Worm (Caenorhabditis elegans) whole organism, mixed stage, embryonic: ENCODE results near the gene srg-17.
A peak's percentile ranks its signal among the peaks of the same experiment; 100 is the strongest.

ENCODE experiments used
- M03D4.4 ChIP-seq: sonication (generic microtip); optimal IDR thresholded peaks from 2 replicates; lab custom pipeline; 2017; ENCODE audit warnings: mild to moderate bottlenecking, missing genetic modification characterization, missing compliant biosample characterization
- bed-3 ChIP-seq: fragments of 200-800 bp; sonication (Bioruptor generic); optimal IDR thresholded peaks from 3 replicates; lab custom pipeline; 2018; ENCODE audit warnings: mild to moderate bottlenecking, missing genetic modification characterization, moderate library complexity, missing compliant biosample characterization
- blmp-1 ChIP-seq: fragments of 150-350 bp; optimal IDR thresholded peaks from 2 replicates; lab custom pipeline; 2014; ENCODE audit warnings: missing biosample characterization, missing genetic modification characterization
- ceh-39 ChIP-seq: fragments of 150-350 bp; optimal IDR thresholded peaks from 2 replicates; lab custom pipeline; 2014; ENCODE audit warnings: missing biosample characterization, missing genetic modification characterization
- ceh-43 ChIP-seq: fragments of 200-800 bp; sonication (Bioruptor generic); optimal IDR thresholded peaks from 2 replicates; lab custom pipeline; 2018; ENCODE audit warnings: mild to moderate bottlenecking, missing genetic modification characterization, moderate library complexity, missing compliant biosample characterization
- ceh-83 ChIP-seq: fragments of 200-800 bp; sonication (Bioruptor generic); optimal IDR thresholded peaks from 2 replicates; lab custom pipeline; 2018; ENCODE audit warnings: mild to moderate bottlenecking, missing genetic modification characterization, missing compliant biosample characterization
- ces-1 ChIP-seq: fragments of 150-350 bp; optimal IDR thresholded peaks from 2 replicates; lab custom pipeline; 2014; ENCODE audit warnings: missing biosample characterization, missing genetic modification reagents, missing genetic modification characterization
- cnd-1 ChIP-seq: fragments of 200-800 bp; sonication (Bioruptor generic); optimal IDR thresholded peaks from 2 replicates; lab custom pipeline; 2018; ENCODE audit warnings: mild to moderate bottlenecking, missing genetic modification characterization, missing compliant biosample characterization
- drap-1 ChIP-seq: fragments of 200-800 bp; sonication (Bioruptor generic); optimal IDR thresholded peaks from 3 replicates; lab custom pipeline; 2018; ENCODE audit warnings: mild to moderate bottlenecking, missing genetic modification characterization, missing compliant biosample characterization
- elt-1 ChIP-seq: sonication (generic microtip); optimal IDR thresholded peaks from 2 replicates; lab custom pipeline; 2017; ENCODE audit warnings: missing genetic modification characterization, mild to moderate bottlenecking, missing compliant biosample characterization, antibody characterized with exemption, moderate library complexity, borderline replicate concordance; ENCODE audit not compliant: insufficient read depth
- elt-3 ChIP-seq: fragments of 150-350 bp; optimal IDR thresholded peaks from 2 replicates; lab custom pipeline; 2014; ENCODE audit warnings: missing biosample characterization, missing genetic modification characterization
- flh-1 ChIP-seq: fragments of 200-800 bp; sonication (Bioruptor generic); optimal IDR thresholded peaks from 2 replicates; lab custom pipeline; 2018; ENCODE audit warnings: mild to moderate bottlenecking, missing genetic modification characterization, moderate library complexity, missing compliant biosample characterization
- ham-2 ChIP-seq: fragments of 200-800 bp; sonication (Bioruptor generic); optimal IDR thresholded peaks from 2 replicates; lab custom pipeline; 2018; ENCODE audit warnings: mild to moderate bottlenecking, missing genetic modification characterization, missing compliant biosample characterization
- hlh-1 ChIP-seq: fragments of 150-350 bp; optimal IDR thresholded peaks from 2 replicates; lab custom pipeline; 2014; ENCODE audit warnings: missing biosample characterization, missing genetic modification reagents, missing genetic modification characterization
- lin-13 ChIP-seq: fragments of 150-350 bp; optimal IDR thresholded peaks from 2 replicates; lab custom pipeline; 2014; ENCODE audit warnings: missing biosample characterization, missing genetic modification characterization
- lin-32 ChIP-seq: fragments of 200-800 bp; sonication (Bioruptor generic); optimal IDR thresholded peaks from 2 replicates; lab custom pipeline; 2018; ENCODE audit warnings: mild to moderate bottlenecking, missing genetic modification characterization, missing compliant biosample characterization
- lsy-2 ChIP-seq: fragments of 150-350 bp; optimal IDR thresholded peaks from 2 replicates; lab custom pipeline; 2014; ENCODE audit warnings: missing biosample characterization, missing genetic modification characterization
- mab-5 ChIP-seq: fragments of 150-350 bp; optimal IDR thresholded peaks from 2 replicates; lab custom pipeline; 2014; ENCODE audit warnings: missing biosample characterization, missing genetic modification characterization
- mep-1 ChIP-seq: fragments of 150-350 bp; optimal IDR thresholded peaks from 2 replicates; lab custom pipeline; 2017; ENCODE audit warnings: missing biosample characterization, missing genetic modification reagents, missing genetic modification characterization, inconsistent platforms
- mls-2 ChIP-seq: sonication (generic microtip); optimal IDR thresholded peaks from 2 replicates; lab custom pipeline; 2016; ENCODE audit warnings: mild to moderate bottlenecking, missing genetic modification characterization, moderate library complexity, missing compliant biosample characterization
- nhr-12 ChIP-seq: fragments of 150-350 bp; optimal IDR thresholded peaks from 2 replicates; lab custom pipeline; 2014; ENCODE audit warnings: missing biosample characterization, missing genetic modification characterization
- nhr-2 ChIP-seq: fragments of 150-350 bp; optimal IDR thresholded peaks from 2 replicates; lab custom pipeline; 2014; ENCODE audit warnings: missing biosample characterization, missing genetic modification characterization
- nhr-237 ChIP-seq: fragments of 150-350 bp; optimal IDR thresholded peaks from 2 replicates; lab custom pipeline; 2014; ENCODE audit warnings: missing biosample characterization, missing genetic modification characterization
- nhr-28 ChIP-seq: fragments of 150-350 bp; optimal IDR thresholded peaks from 2 replicates; lab custom pipeline; 2014; ENCODE audit warnings: missing biosample characterization, missing genetic modification characterization
- nhr-76 ChIP-seq: sonication (generic microtip); optimal IDR thresholded peaks from 2 replicates; lab custom pipeline; 2017; ENCODE audit warnings: missing biosample characterization, missing genetic modification characterization
- pha-4 ChIP-seq: fragments of 150-350 bp; optimal IDR thresholded peaks from 2 replicates; lab custom pipeline; 2018; ENCODE audit warnings: missing biosample characterization, missing genetic modification reagents, missing genetic modification characterization
- sem-2 ChIP-seq: fragments of 200-800 bp; sonication (Bioruptor generic); optimal IDR thresholded peaks from 2 replicates; lab custom pipeline; 2018; ENCODE audit warnings: mild to moderate bottlenecking, missing genetic modification characterization, missing compliant biosample characterization
- snpc-4 ChIP-seq: fragments of 150-350 bp; optimal IDR thresholded peaks from 2 replicates; lab custom pipeline; 2014; ENCODE audit warnings: missing biosample characterization, missing genetic modification characterization
- sptf-1 ChIP-seq: sonication (generic microtip); optimal IDR thresholded peaks from 2 replicates; lab custom pipeline; 2017; ENCODE audit warnings: mild to moderate bottlenecking, missing genetic modification characterization, moderate library complexity, missing compliant biosample characterization
- tbx-8 ChIP-seq: fragments of 200-800 bp; sonication (Bioruptor generic); optimal IDR thresholded peaks from 2 replicates; lab custom pipeline; 2018; ENCODE audit warnings: mild to moderate bottlenecking, missing genetic modification characterization, moderate library complexity, missing compliant biosample characterization
- unc-120 ChIP-seq: sonication (generic microtip); optimal IDR thresholded peaks from 2 replicates; lab custom pipeline; 2017; ENCODE audit warnings: missing genetic modification characterization, missing compliant biosample characterization; ENCODE audit not compliant: poor library complexity, severe bottlenecking
- unc-39 ChIP-seq: fragments of 150-350 bp; optimal IDR thresholded peaks from 2 replicates; lab custom pipeline; 2014; ENCODE audit warnings: missing biosample characterization, missing genetic modification characterization
- unc-62 ChIP-seq: fragments of 150-350 bp; optimal IDR thresholded peaks from 2 replicates; lab custom pipeline; 2014; ENCODE audit warnings: missing biosample characterization, missing genetic modification reagents, missing genetic modification characterization
- zip-8 ChIP-seq: fragments of 150-350 bp; optimal IDR thresholded peaks from 2 replicates; lab custom pipeline; 2014; ENCODE audit warnings: missing biosample characterization, missing genetic modification characterization
- ztf-11 ChIP-seq: fragments of 150-350 bp; optimal IDR thresholded peaks from 2 replicates; lab custom pipeline; 2014; ENCODE audit warnings: missing biosample characterization, missing genetic modification characterization

srg-17 gene

DNA sequence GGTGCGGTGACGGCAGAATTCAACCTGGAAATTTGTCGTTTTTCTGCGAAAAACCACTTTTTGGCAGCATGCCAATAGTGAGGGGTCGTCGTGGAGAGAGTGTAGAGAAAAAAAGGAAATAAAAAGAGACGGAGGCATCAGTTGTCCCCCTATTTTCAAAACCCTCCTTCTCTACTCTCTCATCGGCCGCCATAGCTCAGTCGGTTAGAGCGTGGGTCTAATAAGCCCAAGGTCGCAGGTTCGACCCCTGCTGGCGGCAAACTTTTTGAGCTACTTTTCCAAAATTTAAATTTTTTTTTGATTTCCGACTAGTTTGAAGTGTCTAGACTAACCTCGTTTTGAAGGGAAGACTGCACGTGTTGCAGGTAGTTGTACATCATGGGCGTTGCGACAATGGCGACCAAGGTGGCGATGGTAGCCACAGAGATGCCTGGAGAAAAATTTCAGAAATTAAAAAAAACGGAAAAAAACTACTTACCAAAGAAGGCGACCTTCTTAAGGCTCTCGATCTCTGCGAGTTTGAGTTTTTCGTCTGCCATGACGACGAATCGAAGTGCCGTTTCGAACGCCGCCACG, 21.1 kb downstream of the srg-17 start, which contains the start of gene col-85:
Gene col-85, minus strand, starts transcription at position 540 of the 576 bp plus-strand sequence.
- TF ChIP-seq mab-5 (tag; lab: Kevin White, UChicago) (peak; percentile 49), nhr-237 (tag; lab: Kevin White, UChicago) (peak; percentile 45), hlh-1 (tag; lab: Kevin White, UChicago) (no peak), M03D4.4 (tag; lab: Kevin White, UChicago) (peak; percentile 95), lin-32 (GFP tag; lab: Kevin White, UChicago) (peak; percentile 91), ces-1 (GFP tag; lab: Kevin White, UChicago) (peak; percentile 47), sem-2 (GFP tag; lab: Kevin White, UChicago) (peak; percentile 86), ceh-43 (GFP tag; lab: Kevin White, UChicago) (peak; percentile 94), flh-1 (peak; percentile 92), unc-120 (peak; percentile 94), elt-3 (tag; lab: Kevin White, UChicago) (peak; percentile 4), ceh-39 (tag; lab: Kevin White, UChicago) (peak; percentile 1), mls-2 (tag; lab: Kevin White, UChicago) (peak; percentile 98), ceh-83 (peak; percentile 96), lsy-2 (tag; lab: Kevin White, UChicago) (peak; percentile 48), cnd-1 (tag; lab: Kevin White, UChicago) (peak; percentile 89), drap-1 (GFP tag; lab: Kevin White, UChicago) (peak; percentile 94), pha-4 (tag; lab: Kevin White, UChicago) (peak; percentile 18), nhr-2 (no peak), ztf-11 (tag; lab: Kevin White, UChicago) (peak; percentile 40), tbx-8 (GFP tag; lab: Kevin White, UChicago) (peak; percentile 91), nhr-76 (tag; lab: Kevin White, UChicago) (no peak), unc-62 (GFP tag; lab: Kevin White, UChicago) (peak; percentile 23), nhr-28 (tag; lab: Kevin White, UChicago) (peak; percentile 72), blmp-1 (no peak), bed-3 (GFP tag; lab: Kevin White, UChicago) (peak; percentile 94), zip-8 (no peak), mep-1 (tag; lab: Kevin White, UChicago) (peak; percentile 58), snpc-4 (no peak), lin-13 (tag; lab: Kevin White, UChicago) (peak; percentile 15), ham-2 (GFP tag; lab: Kevin White, UChicago) (peak; percentile 94), elt-1 (tag; lab: Kevin White, UChicago) (peak; percentile 10), nhr-12 (tag; lab: Kevin White, UChicago) (peak; percentile 38), sptf-1 (peak; percentile 97), unc-39 (tag; lab: Kevin White, UChicago) (peak; percentile 50)

DNA sequence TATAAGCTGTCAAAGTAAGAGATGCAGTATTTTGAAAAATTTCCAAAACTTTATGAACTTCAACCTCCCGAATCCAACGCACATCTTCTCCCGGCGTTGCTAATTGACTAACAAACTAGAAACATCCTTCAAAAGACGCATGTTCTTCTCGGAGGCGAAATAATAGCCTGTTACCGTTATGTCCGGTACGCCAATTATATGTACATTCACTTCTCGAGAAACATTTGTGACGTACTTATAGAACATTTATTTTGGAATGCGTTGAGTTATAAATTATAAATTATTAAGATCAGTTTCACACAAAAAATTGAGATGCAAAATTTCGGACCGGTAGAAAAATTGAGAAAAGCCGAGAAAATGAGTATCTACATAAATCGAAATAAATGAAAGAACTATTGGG, 23.5 kb downstream of the srg-17 start, which contains the start of gene T21B4.3:
Gene T21B4.3, minus strand, starts transcription at position 101 of the 400 bp plus-strand sequence.
- no peak for TF ChIP-seq ham-2 (GFP tag; lab: Kevin White, UChicago)
- TF ChIP-seq blmp-1, result no peak
- no peak for TF ChIP-seq elt-3 (tag; lab: Kevin White, UChicago)
- no peak for TF ChIP-seq tbx-8 (GFP tag; lab: Kevin White, UChicago)
- TF ChIP-seq ceh-83, result no peak
- no peak for TF ChIP-seq cnd-1 (tag; lab: Kevin White, UChicago)
- no peak for TF ChIP-seq ceh-39 (tag; lab: Kevin White, UChicago)
- no peak for TF ChIP-seq snpc-4
- no peak for TF ChIP-seq mab-5 (tag; lab: Kevin White, UChicago)
- no peak for TF ChIP-seq ztf-11 (tag; lab: Kevin White, UChicago)
- no peak for TF ChIP-seq lin-32 (GFP tag; lab: Kevin White, UChicago)
- TF ChIP-seq ces-1 (GFP tag; lab: Kevin White, UChicago), result no peak
- TF ChIP-seq M03D4.4 (tag; lab: Kevin White, UChicago), result no peak
- no peak for TF ChIP-seq pha-4 (tag; lab: Kevin White, UChicago)
- no peak for TF ChIP-seq mls-2 (tag; lab: Kevin White, UChicago)
- TF ChIP-seq zip-8, result no peak
- TF ChIP-seq nhr-12 (tag; lab: Kevin White, UChicago), result no peak
- no peak for TF ChIP-seq lin-13 (tag; lab: Kevin White, UChicago)
- no peak for TF ChIP-seq unc-120
- TF ChIP-seq, all 35 proteins: peak for 0

DNA sequence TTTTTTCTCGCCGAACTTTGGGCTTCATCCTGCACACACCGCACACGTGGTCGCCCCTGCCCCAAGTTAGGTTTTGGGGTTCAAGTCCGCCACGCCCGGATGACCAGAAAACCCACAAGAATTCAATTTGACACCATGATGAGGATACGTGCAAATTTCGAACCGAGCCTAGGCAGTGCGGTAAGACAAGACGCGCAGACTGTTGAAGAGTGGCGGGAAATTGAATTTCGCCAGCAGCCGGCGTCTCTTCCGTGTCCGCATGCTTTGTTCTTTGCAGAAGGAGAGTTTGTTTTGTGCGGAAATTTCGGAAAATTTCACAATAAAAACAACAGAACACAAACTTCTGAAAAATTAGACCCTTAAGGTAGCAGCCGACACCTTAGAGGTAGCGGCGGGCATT, 26.5 kb downstream of the srg-17 start:
- TF ChIP-seq unc-39 (tag; lab: Kevin White, UChicago) (no peak), ces-1 (GFP tag; lab: Kevin White, UChicago) (peak; percentile 91)
